Worm (Caenorhabditis elegans): ENCODE data around the gene glb-5.

The glb-5 gene

ce11 chrV:5523260-5523659 lies 35.4 kb upstream of the glb-5 start:
- no peak for TF ChIP-seq efl-1 (optimal IDR thresholded peaks at IDR 0.05)
- peak in 1 of 2 experiments; percentile 43 for TF ChIP-seq efl-1 (GFP tag; optimal IDR thresholded peaks at IDR 0.05 in 1 of 2)
- peak; percentile 13 for TF ChIP-seq rnt-1 (tag; optimal IDR thresholded peaks at IDR 0.05)
- TF ChIP-seq lsy-2 (tag; optimal IDR thresholded peaks at IDR 0.05) = peak in 1 of 2 experiments; percentile 8
- TF ChIP-seq blmp-1 (tag; optimal IDR thresholded peaks at IDR 0.05) = peak; percentile 83
- peak; percentile 14 for TF ChIP-seq snu-23 (GFP tag; optimal IDR thresholded peaks at IDR 0.05)
- TF ChIP-seq ceh-82 (tag; optimal IDR thresholded peaks at IDR 0.05) = no peak
- peak; percentile 93 for TF ChIP-seq nhr-85 (tag)
- no peak for TF ChIP-seq nhr-77 (tag; optimal IDR thresholded peaks at IDR 0.05)
- peak; percentile 76 for TF ChIP-seq lin-14 (GFP tag; optimal IDR thresholded peaks at IDR 0.05)

ce11 chrV:5525208-5525607 lies 33.5 kb upstream of the glb-5 start:
- TF ChIP-seq nhr-237 (tag; optimal IDR thresholded peaks at IDR 0.05) (no peak), isw-1 (GFP tag; IDR thresholded peaks at IDR 0.05) (no peak), nhr-19 (GFP tag; conservative IDR thresholded peaks at IDR 0.05) (no peak), vab-15 (tag; optimal IDR thresholded peaks at IDR 0.05) (no peak), ceh-8 (GFP tag; optimal IDR thresholded peaks at IDR 0.05) (no peak), efl-1 (optimal IDR thresholded peaks at IDR 0.05) (no peak), efl-1 (GFP tag; optimal IDR thresholded peaks at IDR 0.05 in 1 of 2) (no peak)

- TF ChIP-seq egl-13 (tag; optimal IDR thresholded peaks at IDR 0.05) (no peak), fkh-10 (GFP tag; optimal IDR thresholded peaks at IDR 0.05) (no peak), nhr-28 (tag; optimal IDR thresholded peaks at IDR 0.05) (no peak), C34B4.2 (tag; optimal IDR thresholded peaks at IDR 0.05) (no peak), blmp-1 (tag; optimal IDR thresholded peaks at IDR 0.05) (no peak), nhr-12 (tag; optimal IDR thresholded peaks at IDR 0.05) (no peak), swsn-7 (tag; optimal IDR thresholded peaks at IDR 0.05) (no peak), dpl-1 (GFP tag; optimal IDR thresholded peaks at IDR 0.05) (no peak), unc-130 (tag; optimal IDR thresholded peaks at IDR 0.05) (no peak), tlp-1 (tag; optimal IDR thresholded peaks at IDR 0.05) (no peak), ceh-82 (tag; optimal IDR thresholded peaks at IDR 0.05) (no peak), Y116A8C.19 (tag; optimal IDR thresholded peaks at IDR 0.05; ENCODE audit: borderline replicate concordance) (no peak), mdl-1 (tag; optimal IDR thresholded peaks at IDR 0.05) (no peak), ama-1 (optimal IDR thresholded peaks at IDR 0.05) (no peak), unc-30 (tag; optimal IDR thresholded peaks at IDR 0.05) (no peak), efl-3 (GFP tag; optimal IDR thresholded peaks at IDR 0.05) (no peak)
Measured at ce11 chrV:5527694-5528093, 31.0 kb upstream of the glb-5 start.

ce11 chrV:5533755-5534154 lies 24.9 kb upstream of the glb-5 start, which contains the start of gene grl-1:
Gene grl-1 (minus strand): TSS chrV:5533855.
- TF ChIP-seq unc-30 (tag; optimal IDR thresholded peaks at IDR 0.05) (no peak), fos-1 (tag; optimal IDR thresholded peaks at IDR 0.05) (no peak), zag-1 (tag; optimal IDR thresholded peaks at IDR 0.05) (no peak), hlh-17 (GFP tag; optimal IDR thresholded peaks at IDR 0.05; ENCODE audit: borderline replicate concordance) (no peak), Y116A8C.19 (tag; optimal IDR thresholded peaks at IDR 0.05; ENCODE audit: borderline replicate concordance) (no peak), elt-3 (tag; optimal IDR thresholded peaks at IDR 0.05) (no peak), nhr-76 (tag; optimal IDR thresholded peaks at IDR 0.05) (no peak)

- TF ChIP-seq C16A3.4 (tag; optimal IDR thresholded peaks at IDR 0.05) (no peak), lir-3 (tag; optimal IDR thresholded peaks at IDR 0.05; ENCODE audit: poor library complexity) (no peak), snu-23 (GFP tag; optimal IDR thresholded peaks at IDR 0.05) (no peak), dpl-1 (GFP tag; optimal IDR thresholded peaks at IDR 0.05) (no peak), nhr-71 (tag; optimal IDR thresholded peaks at IDR 0.05) (no peak), efl-1 (optimal IDR thresholded peaks at IDR 0.05) (no peak), efl-1 (GFP tag; optimal IDR thresholded peaks at IDR 0.05 in 1 of 2) (peak in 1 of 2 experiments; percentile 68), ets-5 (GFP tag; IDR thresholded peaks at IDR 0.05) (no peak), elt-3 (tag; optimal IDR thresholded peaks at IDR 0.05) (no peak), ces-1 (GFP tag; optimal IDR thresholded peaks at IDR 0.05) (no peak)
Measured at ce11 chrV:5535774-5536173, 22.9 kb upstream of the glb-5 start, which contains the start of gene C24G6.8. Gene C24G6.8 (minus strand): TSS chrV:5535874.
